Fruit fly (Drosophila melanogaster): Measurements from ENCODE around the gene CG13445.

The CG13445 gene

DNA sequence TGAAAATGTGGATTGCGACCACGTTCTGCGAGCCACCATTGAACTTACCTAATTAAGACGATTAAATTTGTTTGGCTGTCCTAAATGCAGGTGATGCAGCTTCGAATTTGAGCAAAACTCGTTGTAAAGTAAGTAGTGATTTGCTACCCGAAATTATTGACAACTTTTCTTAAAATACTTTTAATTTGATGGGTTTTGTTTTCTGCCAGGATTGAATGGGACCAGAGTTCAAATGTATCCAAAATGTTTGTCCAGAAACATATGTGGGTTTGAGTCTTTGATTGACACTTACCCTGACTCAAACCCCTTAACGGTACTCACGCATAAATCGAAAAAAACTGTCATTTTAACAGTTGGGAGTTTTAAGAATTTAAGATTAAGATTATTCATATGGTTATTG, 27.9 kb downstream of the CG13445 start, which contains the start of gene CG15715 (continued):
- TF ChIP-seq gfzf (GFP tag; optimal IDR thresholded peaks at IDR 0.05) (peak; percentile 95), CG17612 (GFP tag; IDR thresholded peaks at IDR 0.05) (no peak), CG11723 (GFP tag; optimal IDR thresholded peaks at IDR 0.05) (no peak), Hr39 (optimal IDR thresholded peaks at IDR 0.05) (no peak), Ssrp (tag; optimal IDR thresholded peaks at IDR 0.05) (no peak), Med (GFP tag) (peak; percentile 88), CG8290 (GFP tag; optimal IDR thresholded peaks at IDR 0.05) (peak; percentile 48), CG8290 (tag; optimal IDR thresholded peaks at IDR 0.05) (peak in 1 of 2 experiments; percentile 71), HmgD (GFP tag; optimal IDR thresholded peaks at IDR 0.05) (peak; percentile 27), CG12659 (GFP tag; optimal IDR thresholded peaks at IDR 0.05) (peak; percentile 66), dm (GFP tag; optimal IDR thresholded peaks at IDR 0.05) (peak; percentile 78), Sry-δ (GFP tag; optimal IDR thresholded peaks at IDR 0.05) (peak; percentile 56), CG2120 (GFP tag; optimal IDR thresholded peaks at IDR 0.05) (peak; percentile 23), ems (GFP tag; optimal IDR thresholded peaks at IDR 0.05) (no peak), CG12769 (tag; optimal IDR thresholded peaks at IDR 0.05) (peak; percentile 14), Bgb (GFP tag; IDR thresholded peaks at IDR 0.05; ENCODE audit: partially characterized antibody) (peak; percentile 36; the same call in 1 of the 2 replicates), CG15269 (tag; optimal IDR thresholded peaks at IDR 0.05) (no peak), Lhr (GFP tag; optimal IDR thresholded peaks at IDR 0.05) (peak; percentile 85), CG10267 (tag; optimal IDR thresholded peaks at IDR 0.05) (peak; percentile 58), Xbp1 (GFP tag; optimal IDR thresholded peaks at IDR 0.05) (peak; percentile 8), wor (GFP tag; IDR thresholded peaks at IDR 0.05) (no peak), MBD-R2 (GFP tag; IDR thresholded peaks at IDR 0.05) (peak; percentile 69), CG31388 (GFP tag; optimal IDR thresholded peaks at IDR 0.05) (no peak), Aef1 (GFP tag; IDR thresholded peaks at IDR 0.05) (0 out of 3 replicates have a peak, but pooled peaks have one; percentile 20), CG11504 (tag; optimal IDR thresholded peaks at IDR 0.05) (peak; percentile 63), gt (GFP tag; IDR thresholded peaks at IDR 0.05) (no peak), Oli (tag; optimal IDR thresholded peaks at IDR 0.05) (no peak), CG13624 (GFP tag; optimal IDR thresholded peaks at IDR 0.05) (peak; percentile 18), CG4617 (GFP tag; optimal IDR thresholded peaks at IDR 0.05; ENCODE audit: borderline replicate concordance) (peak; percentile 93), CG33213 (GFP tag; optimal IDR thresholded peaks at IDR 0.05) (peak; percentile 81), CG30020 (tag; optimal IDR thresholded peaks at IDR 0.05) (peak; percentile 37), CG32532 (GFP tag; IDR thresholded peaks at IDR 0.05) (peak; percentile 19; the same call in 1 of the 2 replicates), CG2129 (GFP tag; IDR thresholded peaks at IDR 0.05; ENCODE audit: partially characterized antibody) (no peak), CG17361 (GFP tag; IDR thresholded peaks at IDR 0.05) (peak; percentile 32; the same call in 1 of the 3 replicates)

DNA sequence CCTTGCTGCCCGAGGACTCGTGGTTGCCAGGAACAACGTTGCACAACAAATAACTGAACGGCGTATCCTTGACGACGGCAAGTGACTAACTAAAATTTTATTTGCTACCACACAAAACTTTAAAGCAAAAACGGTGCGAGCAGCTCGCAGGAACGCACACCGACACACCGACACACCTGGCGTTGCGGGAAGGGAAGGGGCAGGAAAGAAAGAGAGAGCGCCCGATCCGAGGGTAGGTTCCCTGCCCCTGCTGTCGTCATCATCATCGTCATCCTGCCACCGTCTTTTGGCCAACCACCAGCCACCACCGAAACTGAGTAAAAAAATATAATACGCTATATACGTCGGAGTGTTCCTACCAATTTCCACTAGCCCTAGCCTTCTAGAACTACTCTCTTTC, 34.7 kb downstream of the CG13445 start, which contains the start of gene meru:
meru (minus strand) TSS at position 101 of the 400 bp plus-strand sequence.
- peak; percentile 16; the same call in 1 of the 2 replicates for TF ChIP-seq CG8765 (GFP tag; IDR thresholded peaks at IDR 0.05)
- TF ChIP-seq CG6683 (GFP tag; optimal IDR thresholded peaks at IDR 0.05) = no peak
- TF ChIP-seq sens (GFP tag) = peak; percentile 35

DNA sequence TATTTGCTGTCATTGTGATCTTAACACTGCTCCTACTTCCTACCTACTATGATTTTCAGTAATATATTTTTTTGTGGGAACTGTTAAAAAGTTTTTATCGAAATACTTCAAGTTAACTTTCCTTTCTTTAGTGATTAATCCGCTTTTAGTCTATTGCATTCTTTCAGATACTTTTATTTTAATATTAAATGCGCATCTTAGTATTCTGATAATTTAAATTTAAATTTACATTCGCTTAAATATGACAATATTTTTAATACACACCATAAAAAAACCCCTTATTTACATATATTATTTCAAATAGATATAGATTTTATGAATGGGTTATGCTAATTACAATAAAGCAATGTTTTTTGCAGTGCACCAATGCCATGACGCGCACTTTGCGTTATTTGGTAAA, 35.3 kb downstream of the CG13445 start:
- no peak for TF ChIP-seq CG11247 (GFP tag; IDR thresholded peaks at IDR 0.05)
- peak; percentile 10 for TF ChIP-seq CG10209 (GFP tag; optimal IDR thresholded peaks at IDR 0.05)
- TF ChIP-seq CG18262 (tag; optimal IDR thresholded peaks at IDR 0.05) = peak; percentile 63
- TF ChIP-seq sens (GFP tag) = peak; percentile 34
- TF ChIP-seq CG17361 (GFP tag; IDR thresholded peaks at IDR 0.05) = peak; percentile 66
- TF ChIP-seq CG12391 (tag; optimal IDR thresholded peaks at IDR 0.05) = peak; percentile 24
- TF ChIP-seq CG4282 (GFP tag; optimal IDR thresholded peaks at IDR 0.05) = no peak
- no peak for TF ChIP-seq H15 (GFP tag; IDR thresholded peaks at IDR 0.05)
- TF ChIP-seq Atf3 (GFP tag; optimal IDR thresholded peaks at IDR 0.05) = no peak
- TF ChIP-seq CG8924 (tag; optimal IDR thresholded peaks at IDR 0.05) = peak; percentile 28
- no peak for TF ChIP-seq tll (GFP tag; optimal IDR thresholded peaks at IDR 0.05)
- TF ChIP-seq CG9215 (GFP tag; IDR thresholded peaks at IDR 0.05) = no peak
- peak; percentile 1 for TF ChIP-seq CG4820 (GFP tag; optimal IDR thresholded peaks at IDR 0.05)
- peak; percentile 20 for TF ChIP-seq gem (tag; optimal IDR thresholded peaks at IDR 0.05)
- peak; percentile 0 for TF ChIP-seq Abd-B (GFP tag; optimal IDR thresholded peaks at IDR 0.05)
- TF ChIP-seq ac (GFP tag; optimal IDR thresholded peaks at IDR 0.05) = no peak
